Worm (Caenorhabditis elegans) whole organism, L4/young adult: ENCODE results near the gene fbxb-7.
"Not testable (repeated sequence)": the region's sequence is repeated elsewhere in the genome, so short reads cannot be mapped to it uniquely, and the experiment has no call there.

ENCODE experiments used
- W03F9.2 ChIP-seq: fragments of 150-350 bp; optimal IDR thresholded peaks from 2 replicates; lab custom pipeline; 2014; ENCODE audit warnings: missing biosample characterization, missing genetic modification characterization
- dao-5 ChIP-seq: sonication (generic microtip); optimal IDR thresholded peaks from 2 replicates; lab custom pipeline; 2016; ENCODE audit warnings: missing genotype, missing genetic modification characterization, moderate library complexity, missing compliant biosample characterization
- him-1 ChIP-seq: sonication (generic microtip); optimal IDR thresholded peaks from 2 replicates; lab custom pipeline; 2016; ENCODE audit warnings: missing genotype, missing genetic modification reagents, missing genetic modification characterization, missing compliant biosample characterization

The fbxb-7 gene

DNA sequence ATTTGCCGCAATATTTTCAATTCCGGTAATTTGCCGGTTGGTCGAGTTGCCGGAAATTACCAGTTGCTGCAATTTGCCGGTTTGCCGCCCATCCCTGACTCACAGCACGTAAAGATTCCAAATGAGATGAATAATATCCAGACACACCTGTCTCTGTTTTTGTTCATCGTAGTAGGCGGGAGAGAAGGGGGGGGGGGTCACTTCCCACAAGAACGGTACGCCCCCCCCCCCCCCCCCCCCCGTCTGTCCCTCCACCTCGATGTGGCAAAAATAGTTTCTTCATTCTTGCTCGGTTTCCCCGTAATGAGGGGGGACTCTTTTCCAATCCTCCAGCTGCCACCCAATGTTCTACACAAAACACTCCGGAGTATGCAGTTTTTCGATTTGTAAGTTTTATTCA lies at the start of gene fbxb-7:
fbxb-7 (plus strand) TSS at position 267 of the 400 bp plus-strand sequence.
- TF ChIP-seq him-1 (no peak), W03F9.2 (tag; lab: Kevin White, UChicago) (no peak), dao-5 (tag; lab: Kevin White, UChicago) (no peak)

DNA sequence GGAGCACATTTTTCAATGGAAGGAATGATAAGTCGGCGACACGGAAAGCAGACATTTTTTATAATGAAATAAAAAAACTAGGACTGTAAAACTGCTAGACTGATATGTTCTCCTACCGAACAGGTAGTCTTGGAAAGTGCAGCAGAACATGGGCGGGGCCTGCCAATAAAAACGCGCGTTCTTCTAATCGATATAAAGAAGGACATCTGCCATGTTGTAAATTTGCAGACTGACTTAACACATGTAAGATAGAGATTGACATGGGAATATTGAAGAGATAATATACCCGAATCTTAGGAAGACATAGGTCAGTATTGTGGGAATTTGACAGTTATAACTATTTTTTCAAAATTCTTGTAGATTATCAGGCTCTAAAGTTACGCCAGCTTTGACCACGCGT lies 49.3 kb upstream of the fbxb-7 start, which contains the start of gene sdz-16:
sdz-16 (minus strand) TSS at position 101 of the 400 bp plus-strand sequence.
- TF ChIP-seq him-1, result no peak
- TF ChIP-seq dao-5 (tag; lab: Kevin White, UChicago), result no peak
- TF ChIP-seq W03F9.2 (tag; lab: Kevin White, UChicago), result no peak

DNA sequence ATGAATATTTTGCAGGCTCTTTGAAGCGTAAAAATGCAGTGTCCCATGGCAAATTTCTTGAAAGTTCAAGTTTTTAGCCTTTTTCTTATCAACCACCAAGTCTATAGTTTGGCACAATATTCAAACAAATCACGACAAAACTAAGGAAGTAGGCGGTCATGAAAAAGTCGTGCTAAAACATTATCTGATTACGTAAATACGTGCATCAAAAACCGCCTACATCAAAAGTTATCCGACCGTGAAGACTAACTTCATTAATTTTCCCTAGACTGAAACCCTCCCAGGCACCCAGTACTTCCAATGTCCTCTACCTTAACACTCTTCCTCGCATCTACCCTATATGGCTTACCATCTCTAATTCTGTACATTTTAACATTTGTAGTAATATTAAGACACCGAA lies 48.7 kb upstream of the fbxb-7 start, which contains the start of gene srg-44:
srg-44 (plus strand) TSS at position 301 of the 400 bp plus-strand sequence.
- no peak for TF ChIP-seq him-1
- TF ChIP-seq W03F9.2 (tag; lab: Kevin White, UChicago), result no peak
- TF ChIP-seq dao-5 (tag; lab: Kevin White, UChicago), result no peak

ce11 chrV:17331340-17331739 lies 45.9 kb upstream of the fbxb-7 start, which contains the start of gene fbxa-185:
Gene fbxa-185, plus strand, starts transcription at chrV:17331640.
- no peak for TF ChIP-seq dao-5 (tag; lab: Kevin White, UChicago)
- TF ChIP-seq W03F9.2 (tag; lab: Kevin White, UChicago), result no peak
- no peak for TF ChIP-seq him-1

- TF ChIP-seq dao-5 (tag; lab: Kevin White, UChicago) (no peak), him-1 (no peak), W03F9.2 (tag; lab: Kevin White, UChicago) (no peak)
Observed at ce11 chrV:17339349-17339748, 37.9 kb upstream of the fbxb-7 start.

ce11 chrV:17344876-17345275 lies 32.3 kb upstream of the fbxb-7 start, which contains the start of the genes fbxa-188 and fbxa-189:
Gene fbxa-188, minus strand, starts transcription at chrV:17344926.
Gene fbxa-189, plus strand, starts transcription at chrV:17345214.
- no peak for TF ChIP-seq W03F9.2 (tag; lab: Kevin White, UChicago)
- TF ChIP-seq him-1, result no peak
- TF ChIP-seq dao-5 (tag; lab: Kevin White, UChicago), result no peak

DNA sequence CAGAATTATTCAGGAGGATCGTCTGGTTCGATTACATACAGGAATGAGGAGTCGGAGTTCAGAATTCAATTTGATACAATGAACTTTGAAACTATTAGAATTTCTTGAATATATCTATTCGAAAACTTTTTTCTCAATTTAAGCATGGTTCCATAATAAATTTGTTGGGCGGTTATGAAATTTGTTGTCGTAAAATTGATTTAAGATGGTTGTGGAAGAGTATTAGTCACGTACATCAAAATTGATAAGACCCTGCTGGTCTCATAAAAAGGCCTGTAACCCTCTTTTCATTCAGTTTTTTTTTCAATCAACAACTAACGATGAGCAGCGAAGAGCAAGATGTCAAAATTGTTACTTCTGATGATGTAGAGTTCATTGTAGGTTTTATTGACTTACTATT lies 29.6 kb upstream of the fbxb-7 start, which contains the start of gene skr-5:
skr-5 (plus strand) TSS at position 301 of the 400 bp plus-strand sequence.
- TF ChIP-seq him-1 (no peak), W03F9.2 (tag; lab: Kevin White, UChicago) (no peak), dao-5 (tag; lab: Kevin White, UChicago) (no peak)

ce11 chrV:17350093-17350492 lies 27.1 kb upstream of the fbxb-7 start, which contains the start of gene lsy-27:
Gene lsy-27, minus strand, starts transcription at chrV:17350193.
- no peak for TF ChIP-seq dao-5 (tag; lab: Kevin White, UChicago)
- no peak for TF ChIP-seq him-1
- TF ChIP-seq W03F9.2 (tag; lab: Kevin White, UChicago), result no peak

DNA sequence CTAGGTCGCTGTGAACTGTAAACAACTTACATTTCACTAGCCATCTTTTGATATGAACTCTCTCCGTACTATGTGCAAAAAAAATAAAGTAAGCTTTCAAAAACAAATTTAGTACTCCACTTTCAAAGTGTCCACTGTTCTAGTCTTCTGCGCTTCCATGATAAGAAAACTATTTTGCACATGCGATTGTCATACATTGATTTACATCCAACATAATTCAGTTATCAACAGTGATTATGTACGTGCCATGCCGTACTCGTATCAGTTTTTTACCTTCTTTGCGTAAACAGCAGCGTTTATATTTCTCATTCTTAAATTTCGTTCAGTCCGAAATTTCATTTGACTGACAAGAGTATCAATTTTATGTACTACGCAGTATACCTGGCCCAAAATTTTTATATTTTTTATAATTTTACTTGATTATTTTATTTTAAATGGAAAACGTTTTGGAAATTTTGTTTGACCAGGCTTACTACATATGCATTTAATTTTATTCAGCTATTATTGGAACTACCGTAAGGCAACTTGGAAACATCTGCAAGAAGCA lies 24.3 kb upstream of the fbxb-7 start, which contains the start of the genes fbxa-134 and F47H4.2:
fbxa-134 (minus strand) TSS at position 44 of the 547 bp plus-strand sequence.
F47H4.2 (plus strand) TSS at position 497 of the 547 bp plus-strand sequence.
- TF ChIP-seq dao-5 (tag; lab: Kevin White, UChicago), result no peak
- TF ChIP-seq W03F9.2 (tag; lab: Kevin White, UChicago), result peak; percentile 14
- no peak for TF ChIP-seq him-1

DNA sequence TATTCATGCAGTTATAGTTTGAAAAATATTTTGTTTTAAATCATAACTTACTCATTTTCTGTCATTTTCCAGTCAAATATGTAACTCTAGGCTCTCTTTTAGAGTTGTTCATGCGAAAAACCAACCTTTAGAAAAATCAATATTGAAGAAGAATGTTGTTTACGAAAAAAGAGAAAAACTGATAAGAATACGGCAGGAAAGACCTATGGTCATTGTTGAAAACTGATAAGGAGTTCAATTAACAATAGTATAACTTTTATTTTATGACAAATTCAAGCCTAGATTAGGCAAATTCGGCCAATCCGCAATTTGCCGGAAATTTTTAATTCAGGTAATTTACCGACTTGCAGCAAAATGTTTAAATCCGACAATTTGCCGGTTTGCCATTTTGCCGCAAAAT lies 567 bp upstream of the fbxb-7 start, which contains the start of gene Y20C6A.1:
Y20C6A.1 (minus strand) TSS at position 107 of the 400 bp plus-strand sequence.
- TF ChIP-seq dao-5 (tag; lab: Kevin White, UChicago) (no peak), him-1 (no peak)

ce11 chrV:17379932-17380331 lies 2.7 kb downstream of the fbxb-7 start, which contains the start of gene Y20C6A.4:
Gene Y20C6A.4, plus strand, starts transcription at chrV:17380232.
- no peak for TF ChIP-seq him-1
- no peak for TF ChIP-seq W03F9.2 (tag; lab: Kevin White, UChicago)
- no peak for TF ChIP-seq dao-5 (tag; lab: Kevin White, UChicago)

ce11 chrV:17395374-17395773 lies 18.2 kb downstream of the fbxb-7 start, which contains the start of gene srh-120:
Gene srh-120, plus strand, starts transcription at chrV:17395674.
- no peak for TF ChIP-seq dao-5 (tag; lab: Kevin White, UChicago)
- TF ChIP-seq him-1, result no peak
- no peak for TF ChIP-seq W03F9.2 (tag; lab: Kevin White, UChicago)

ce11 chrV:17409955-17410354 lies 32.7 kb downstream of the fbxb-7 start, which contains the start of gene srh-132:
Gene srh-132, plus strand, starts transcription at chrV:17410255.
- not testable (repeated sequence) for TF ChIP-seq him-1; W03F9.2 (tag; lab: Kevin White, UChicago); dao-5 (tag; lab: Kevin White, UChicago)

DNA sequence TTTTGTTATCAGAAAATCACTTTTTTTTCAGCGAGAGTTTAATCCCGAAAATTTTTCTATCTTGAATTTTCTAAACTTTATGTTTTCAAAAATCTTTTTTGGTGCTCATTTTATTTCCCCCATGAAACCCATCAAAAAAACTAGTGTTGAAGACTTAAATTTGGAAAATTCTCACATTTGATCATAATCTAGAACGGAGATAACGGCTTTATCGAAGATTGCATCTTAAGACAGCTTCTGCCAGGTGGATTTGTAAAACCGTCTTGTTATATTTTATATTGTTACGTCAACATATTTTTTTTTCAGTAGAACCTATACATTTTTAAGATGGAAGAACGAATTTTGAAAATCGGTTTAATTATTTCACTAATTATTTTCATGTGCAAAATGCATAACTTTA lies 37.7 kb downstream of the fbxb-7 start, which contains the start of gene T27C5.12:
T27C5.12 (plus strand) TSS at position 301 of the 400 bp plus-strand sequence.
- no peak for TF ChIP-seq dao-5 (tag; lab: Kevin White, UChicago)
- TF ChIP-seq W03F9.2 (tag; lab: Kevin White, UChicago), result no peak
- no peak for TF ChIP-seq him-1
